Fruit fly (Drosophila melanogaster) whole organism: ENCODE results near the gene CG42688.

Experiments used
- CG8478 ChIP-seq: fragments of >200 bp; optimal IDR thresholded peaks from 2 replicates; lab custom pipeline; 2018; ENCODE audit warnings: inconsistent platforms
- Dll ChIP-seq: fragments of >200 bp; optimal IDR thresholded peaks from 2 replicates; lab custom pipeline; 2017
- EcR ChIP-seq, 2 experiments: fragments of >200 bp; optimal IDR thresholded peaks; 2 replicates each; lab custom pipeline; 2017; ENCODE audit warnings: missing biosample characterization in 2 of 2, missing genetic modification characterization in 2 of 2, missing genetic modification reagents in 2 of 2
- pan ChIP-seq: fragments of >200 bp; optimal IDR thresholded peaks from 2 replicates; lab custom pipeline; 2017
- psq ChIP-seq: fragments of >200 bp; optimal IDR thresholded peaks from 2 replicates; lab custom pipeline; 2017
- usp ChIP-seq: fragments of >200 bp; optimal IDR thresholded peaks from 2 replicates; lab custom pipeline; 2017; ENCODE audit warnings: missing biosample characterization, missing genetic modification characterization, mixed read lengths

The CG42688 gene

DNA sequence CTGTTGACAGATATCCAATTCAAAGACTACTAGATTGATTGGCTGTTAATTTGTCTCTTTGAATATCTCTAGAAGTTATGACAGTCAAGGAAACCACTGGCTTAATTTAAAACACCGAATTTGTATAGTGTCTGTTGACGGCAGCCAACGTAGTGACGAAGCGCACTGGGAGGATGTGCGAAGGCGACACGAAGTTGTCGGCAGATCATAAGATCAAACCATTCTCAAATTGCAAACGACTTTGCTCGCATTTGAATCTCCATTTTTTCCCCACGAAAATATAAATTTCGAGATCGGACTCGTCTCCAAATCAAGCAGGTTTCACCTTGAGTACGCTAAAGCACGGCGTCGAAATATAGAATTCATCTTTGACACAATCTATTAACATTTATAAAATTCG lies at the start of gene CG42688:
TSS of gene CG42688 (minus strand) at position 101 of the 400 bp plus-strand sequence.
- TF ChIP-seq pan (no peak), Dll (no peak), EcR (GFP tag; optimal IDR thresholded peaks at IDR 0.05; lab: Kevin White, UChicago) (no peak), CG8478 (lab: Kevin White, UChicago) (no peak)

DNA sequence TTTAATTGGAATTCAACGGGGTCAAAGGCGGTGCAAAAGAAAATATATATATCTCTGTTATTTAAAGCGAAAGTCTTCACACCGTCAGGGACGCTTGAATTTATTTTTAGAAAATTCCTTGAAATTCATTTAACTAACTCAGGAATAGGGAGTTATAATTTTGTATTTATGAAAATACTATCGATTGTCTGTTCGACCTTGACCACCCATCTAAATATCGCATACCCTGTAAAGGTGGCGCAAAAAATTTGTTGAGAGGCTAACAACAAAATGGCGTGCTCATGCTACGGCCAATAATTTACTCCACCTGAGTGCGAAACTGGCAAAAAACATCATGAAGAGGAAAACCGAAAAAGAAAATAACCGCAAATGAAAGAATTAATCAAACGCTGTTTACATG lies 47.9 kb upstream of the CG42688 start:
- TF ChIP-seq usp (GFP tag; lab: Kevin White, UChicago) = no peak
- peak; percentile 21 for TF ChIP-seq pan

DNA sequence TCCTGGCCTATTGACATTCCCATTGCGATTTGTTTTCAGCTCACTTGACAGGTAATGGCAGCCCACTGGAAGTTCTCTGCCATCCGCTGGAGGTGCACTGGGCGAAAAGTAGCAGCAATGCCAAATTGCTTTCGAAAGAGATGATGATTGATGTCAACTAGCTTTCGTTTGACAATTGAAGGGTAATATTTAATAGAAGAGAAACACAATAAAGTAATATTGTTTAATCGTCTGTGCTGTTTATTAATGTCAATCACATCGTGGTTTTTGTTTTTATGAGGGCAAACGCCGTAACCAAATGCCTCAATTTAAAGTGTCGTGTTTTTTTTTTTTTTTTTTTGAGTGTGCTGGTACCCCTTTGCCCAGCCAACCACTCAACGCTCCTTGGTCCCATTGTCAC lies 46.4 kb upstream of the CG42688 start:
- no peak for TF ChIP-seq Dll
- TF ChIP-seq usp (GFP tag; lab: Kevin White, UChicago) = no peak

DNA sequence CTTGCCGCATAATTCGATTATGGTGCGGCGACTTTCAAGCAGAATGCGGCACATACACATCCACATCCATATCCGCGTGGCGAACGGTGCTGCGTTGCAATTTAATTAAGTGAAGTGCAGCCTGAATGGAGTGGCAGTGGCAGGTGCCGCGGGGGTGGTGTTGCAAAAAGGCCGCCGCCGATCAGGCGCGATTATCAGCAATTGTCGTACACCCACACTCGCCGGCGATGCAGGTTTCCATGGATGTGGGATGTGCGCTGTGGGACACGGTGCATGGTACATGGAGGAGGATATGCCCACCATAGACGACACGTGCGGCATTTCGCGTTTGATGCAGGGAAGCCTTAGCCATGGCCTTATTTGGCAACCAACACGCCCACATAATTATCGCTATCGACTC lies 45.0 kb upstream of the CG42688 start:
- TF ChIP-seq CG8478 (lab: Kevin White, UChicago) (no peak), pan (no peak), usp (GFP tag; lab: Kevin White, UChicago) (no peak), psq (lab: Kevin White, UChicago) (no peak), EcR (GFP tag; optimal IDR thresholded peaks at IDR 0.05; lab: Kevin White, UChicago) (no peak), Dll (no peak)

DNA sequence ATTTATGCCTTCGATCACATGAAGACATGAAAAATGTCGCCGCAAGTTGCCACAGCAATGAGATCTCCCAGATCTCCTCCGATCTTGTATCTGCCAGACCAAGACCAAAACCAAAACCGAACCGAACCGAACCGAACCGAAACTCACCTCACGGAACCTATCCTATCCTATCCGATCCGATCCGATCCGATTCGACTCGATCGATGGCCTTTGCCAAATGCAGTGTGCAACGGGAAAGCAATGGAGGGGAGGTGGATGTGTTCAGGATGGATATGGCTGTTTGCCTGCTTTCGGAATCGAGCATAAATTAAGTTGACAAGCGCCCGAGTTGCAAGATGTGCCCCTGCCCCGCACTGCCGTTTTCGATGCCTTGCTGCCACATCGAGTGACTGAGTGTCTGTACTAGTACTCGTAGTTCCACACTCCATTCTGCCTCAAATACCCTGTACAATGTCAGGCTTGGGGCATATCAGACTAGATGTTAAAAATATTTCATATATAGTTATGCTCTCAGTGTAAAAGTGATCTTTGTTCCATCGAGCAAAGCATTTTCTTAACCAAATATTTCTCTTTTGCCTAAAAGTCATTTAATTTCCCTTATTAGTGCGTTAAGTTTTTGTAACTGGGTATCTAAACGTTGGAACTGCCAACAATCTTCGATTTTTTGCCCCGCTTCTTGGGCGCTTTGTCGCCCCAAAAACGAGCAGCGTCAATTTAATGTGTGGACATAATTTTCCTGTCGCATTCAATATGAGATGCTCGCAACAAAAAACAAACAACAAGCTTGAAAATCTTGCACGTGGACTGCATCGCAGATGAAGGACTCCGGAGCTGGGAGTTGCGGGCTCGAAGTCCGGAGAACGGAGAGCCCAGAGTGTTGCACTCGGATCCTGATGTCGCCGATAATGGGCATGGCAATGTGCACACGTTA lies 43.6 kb upstream of the CG42688 start:
- no peak for TF ChIP-seq usp (GFP tag; lab: Kevin White, UChicago)
- no peak for TF ChIP-seq CG8478 (lab: Kevin White, UChicago)
- TF ChIP-seq pan = peak; percentile 73
- peak in 1 of 2 experiments; percentile 55 for TF ChIP-seq EcR (GFP tag; optimal IDR thresholded peaks at IDR 0.05; lab: Kevin White, UChicago)

DNA sequence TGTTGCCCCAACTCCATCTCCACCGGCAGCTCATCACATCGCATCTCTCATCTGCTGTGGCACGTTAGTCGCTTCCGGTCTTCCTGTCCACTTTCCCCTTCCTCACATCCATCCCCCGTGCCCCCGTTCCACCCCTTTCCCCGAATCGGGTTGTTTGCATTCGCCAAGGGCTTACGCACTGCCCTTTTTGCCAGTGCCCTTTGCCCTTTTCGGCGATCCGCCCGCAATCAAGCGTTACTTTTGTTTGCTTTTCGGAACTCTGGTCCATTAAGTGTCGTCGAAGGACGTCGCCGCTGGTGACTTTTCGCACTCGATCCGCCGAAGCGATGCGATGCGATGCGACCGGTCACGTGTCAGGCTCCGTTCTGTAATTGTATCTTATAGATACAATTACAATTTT lies 39.7 kb upstream of the CG42688 start:
- TF ChIP-seq pan (no peak), Dll (no peak), usp (GFP tag; lab: Kevin White, UChicago) (no peak), CG8478 (lab: Kevin White, UChicago) (no peak), EcR (GFP tag; optimal IDR thresholded peaks at IDR 0.05; lab: Kevin White, UChicago) (no peak), psq (lab: Kevin White, UChicago) (no peak)

DNA sequence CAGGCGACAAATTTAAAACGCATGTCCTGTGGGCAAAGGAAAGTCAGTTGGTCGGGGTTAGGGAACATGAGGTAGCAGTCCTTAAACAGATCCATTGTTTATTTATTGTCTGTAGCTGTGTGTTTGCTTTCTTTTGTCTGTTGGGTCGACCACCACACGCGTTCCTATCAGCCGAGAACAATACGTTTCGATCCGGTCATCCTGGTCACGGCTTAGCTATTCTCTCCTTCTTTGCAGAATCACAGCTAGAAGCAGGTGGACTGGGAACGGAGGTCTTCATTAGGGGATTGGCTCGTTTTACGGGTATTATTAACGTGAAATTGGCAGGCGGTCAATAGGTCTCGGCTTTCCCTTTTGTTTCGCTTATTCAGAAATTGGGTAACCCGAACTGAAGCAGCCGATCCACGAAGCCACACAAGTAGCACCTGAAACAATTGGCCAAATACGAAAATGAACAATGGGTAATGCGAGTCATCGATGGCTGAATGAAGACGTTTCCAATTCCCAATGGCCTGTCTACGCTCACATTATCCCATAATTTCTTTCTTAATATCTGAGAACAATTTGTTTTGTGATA lies 37.5 kb upstream of the CG42688 start:
- TF ChIP-seq psq (lab: Kevin White, UChicago) (no peak), Dll (no peak), pan (no peak), CG8478 (lab: Kevin White, UChicago) (no peak), usp (GFP tag; lab: Kevin White, UChicago) (no peak), EcR (GFP tag; optimal IDR thresholded peaks at IDR 0.05; lab: Kevin White, UChicago) (no peak)

dm6 chr2L:19219473-19219872 lies 36.9 kb upstream of the CG42688 start:
- no peak for TF ChIP-seq pan

DNA sequence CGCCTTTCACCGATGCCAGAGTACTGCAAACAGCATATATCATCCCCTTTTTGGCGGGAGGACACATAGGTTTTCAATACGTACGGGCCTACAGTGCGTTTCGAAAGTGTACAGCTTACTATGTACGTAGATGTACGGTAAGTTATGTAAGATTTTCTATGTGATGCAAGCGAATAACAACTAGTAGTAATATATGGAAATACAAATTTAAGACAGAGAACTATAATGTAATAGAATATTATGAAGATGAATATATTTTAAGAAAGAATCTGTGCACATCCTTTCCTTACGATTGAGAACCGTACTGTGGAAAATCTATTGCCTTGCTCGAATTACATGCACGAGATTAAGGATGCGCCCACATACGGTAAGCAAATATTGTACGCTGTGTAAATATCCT lies 35.3 kb upstream of the CG42688 start:
- TF ChIP-seq pan = no peak
- TF ChIP-seq Dll = no peak
- no peak for TF ChIP-seq psq (lab: Kevin White, UChicago)
- TF ChIP-seq usp (GFP tag; lab: Kevin White, UChicago) = no peak
- TF ChIP-seq CG8478 (lab: Kevin White, UChicago) = no peak
- no peak for TF ChIP-seq EcR (GFP tag; optimal IDR thresholded peaks at IDR 0.05; lab: Kevin White, UChicago)

- TF ChIP-seq CG8478 (lab: Kevin White, UChicago) (no peak), EcR (GFP tag; optimal IDR thresholded peaks at IDR 0.05; lab: Kevin White, UChicago) (no peak), pan (no peak), Dll (no peak), psq (lab: Kevin White, UChicago) (no peak), usp (GFP tag; lab: Kevin White, UChicago) (no peak)
Observed at dm6 chr2L:19212401-19212800, 29.8 kb upstream of the CG42688 start.

DNA sequence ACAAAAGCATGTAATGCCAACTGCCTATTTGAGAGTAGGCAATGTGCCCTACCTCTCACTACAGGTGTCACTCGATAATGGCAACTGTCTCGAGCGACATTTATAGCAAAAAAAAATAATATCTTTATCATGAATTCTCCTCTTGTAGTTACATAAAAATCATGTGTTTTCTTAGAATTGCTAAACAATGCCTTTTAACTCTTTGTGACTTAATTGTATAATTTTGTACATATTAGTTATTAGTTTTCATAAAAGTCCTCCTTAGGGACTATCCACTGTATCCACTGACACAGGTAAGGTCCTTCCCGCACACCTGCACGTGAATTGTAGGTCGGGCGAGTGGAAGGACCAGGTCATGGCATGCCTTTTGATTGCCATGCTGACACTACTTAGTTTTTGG lies 26.3 kb upstream of the CG42688 start:
- TF ChIP-seq usp (GFP tag; lab: Kevin White, UChicago) (no peak), CG8478 (lab: Kevin White, UChicago) (no peak), EcR (GFP tag; optimal IDR thresholded peaks at IDR 0.05; lab: Kevin White, UChicago) (no peak), pan (no peak), Dll (no peak), psq (lab: Kevin White, UChicago) (no peak)

- TF ChIP-seq pan (no peak), psq (lab: Kevin White, UChicago) (no peak), Dll (no peak)
Observed at dm6 chr2L:19204546-19204945, 21.9 kb upstream of the CG42688 start.

DNA sequence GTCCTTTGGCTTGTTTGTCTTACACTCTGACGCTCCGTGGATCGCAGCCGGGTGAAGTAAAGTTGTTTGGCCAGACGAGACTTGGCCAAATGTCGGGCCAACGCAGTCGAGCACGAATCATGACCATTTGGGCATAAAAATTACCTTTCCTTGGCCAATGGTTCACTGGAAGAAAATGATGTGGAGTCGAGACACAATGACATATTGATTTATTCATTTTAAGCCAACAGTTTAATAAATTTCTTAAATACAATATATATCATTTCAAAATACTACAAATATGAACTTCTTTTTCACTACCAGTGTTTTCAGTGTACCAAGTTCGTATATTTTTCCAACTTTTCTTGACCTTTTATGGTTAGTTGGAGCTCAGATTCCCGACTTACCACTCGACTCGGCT lies 19.2 kb upstream of the CG42688 start:
- TF ChIP-seq usp (GFP tag; lab: Kevin White, UChicago) (no peak), psq (lab: Kevin White, UChicago) (no peak), CG8478 (lab: Kevin White, UChicago) (no peak), EcR (GFP tag; optimal IDR thresholded peaks at IDR 0.05; lab: Kevin White, UChicago) (no peak), Dll (no peak), pan (no peak)
